Worm (Caenorhabditis elegans): ENCODE data around the gene C35D6.4.

DNA sequence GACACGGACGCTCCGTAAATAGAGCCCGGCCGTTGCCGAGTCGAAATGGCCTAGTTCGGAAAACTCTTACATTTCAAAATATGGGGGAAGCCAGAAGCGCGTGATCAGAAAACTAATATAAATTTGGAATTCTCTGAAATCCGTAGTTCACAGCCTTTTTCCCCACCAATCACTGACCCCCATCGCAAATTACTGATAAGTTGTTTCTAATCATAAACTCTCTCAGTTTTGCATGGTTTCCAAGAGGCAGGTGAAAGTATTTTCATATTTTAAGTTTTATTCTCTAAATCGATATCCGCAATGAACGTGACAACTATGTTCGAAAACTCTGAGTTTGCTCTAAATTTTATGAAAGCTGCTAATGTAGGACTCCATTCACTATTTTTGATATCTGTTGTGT is 21.6 kb upstream of the C35D6.4 start, which contains the start of gene srz-74:
- TF ChIP-seq B0035.1 (tag; optimal IDR thresholded peaks at IDR 0.05) (no peak), pha-4 (tag; optimal IDR thresholded peaks at IDR 0.05) (no peak), hlh-26 (GFP tag; conservative IDR thresholded peaks at IDR 0.05) (no peak), attf-3 (GFP tag; conservative IDR thresholded peaks at IDR 0.05) (no peak), mxl-1 (tag; optimal IDR thresholded peaks at IDR 0.05) (no peak), ceh-91 (GFP tag; IDR thresholded peaks at IDR 0.05) (no peak), Y95B8A.8 (GFP tag; IDR thresholded peaks at IDR 0.05) (no peak), egl-44 (GFP tag; IDR thresholded peaks at IDR 0.05) (no peak), F39B2.1 (GFP tag; IDR thresholded peaks at IDR 0.05) (no peak), nhr-90 (tag; optimal IDR thresholded peaks at IDR 0.05) (no peak), C06A6.2 (GFP tag; conservative IDR thresholded peaks at IDR 0.05) (no peak)

Data from whole organism, young adult.